Worm (Caenorhabditis elegans) whole organism, mixed stage, embryonic: ENCODE results near the gene K08D10.11.

ENCODE experiments used
- bed-3 ChIP-seq: fragments of 200-800 bp; sonication (Bioruptor generic); optimal IDR thresholded peaks from 3 replicates; lab custom pipeline; 2018; ENCODE audit warnings: mild to moderate bottlenecking, missing genetic modification characterization, moderate library complexity, missing compliant biosample characterization
- blmp-1 ChIP-seq: fragments of 150-350 bp; optimal IDR thresholded peaks from 2 replicates; lab custom pipeline; 2014; ENCODE audit warnings: missing biosample characterization, missing genetic modification characterization
- ceh-39 ChIP-seq: fragments of 150-350 bp; optimal IDR thresholded peaks from 2 replicates; lab custom pipeline; 2014; ENCODE audit warnings: missing biosample characterization, missing genetic modification characterization
- ceh-43 ChIP-seq: fragments of 200-800 bp; sonication (Bioruptor generic); optimal IDR thresholded peaks from 2 replicates; lab custom pipeline; 2018; ENCODE audit warnings: mild to moderate bottlenecking, missing genetic modification characterization, moderate library complexity, missing compliant biosample characterization
- ceh-83 ChIP-seq: fragments of 200-800 bp; sonication (Bioruptor generic); optimal IDR thresholded peaks from 2 replicates; lab custom pipeline; 2018; ENCODE audit warnings: mild to moderate bottlenecking, missing genetic modification characterization, missing compliant biosample characterization
- ces-1 ChIP-seq: fragments of 150-350 bp; optimal IDR thresholded peaks from 2 replicates; lab custom pipeline; 2014; ENCODE audit warnings: missing biosample characterization, missing genetic modification reagents, missing genetic modification characterization
- cnd-1 ChIP-seq: fragments of 200-800 bp; sonication (Bioruptor generic); optimal IDR thresholded peaks from 2 replicates; lab custom pipeline; 2018; ENCODE audit warnings: mild to moderate bottlenecking, missing genetic modification characterization, missing compliant biosample characterization
- drap-1 ChIP-seq: fragments of 200-800 bp; sonication (Bioruptor generic); optimal IDR thresholded peaks from 3 replicates; lab custom pipeline; 2018; ENCODE audit warnings: mild to moderate bottlenecking, missing genetic modification characterization, missing compliant biosample characterization
- elt-1 ChIP-seq: sonication (generic microtip); optimal IDR thresholded peaks from 2 replicates; lab custom pipeline; 2017; ENCODE audit warnings: missing genetic modification characterization, mild to moderate bottlenecking, missing compliant biosample characterization, antibody characterized with exemption, moderate library complexity, borderline replicate concordance; ENCODE audit not compliant: insufficient read depth
- elt-3 ChIP-seq: fragments of 150-350 bp; optimal IDR thresholded peaks from 2 replicates; lab custom pipeline; 2014; ENCODE audit warnings: missing biosample characterization, missing genetic modification characterization
- flh-1 ChIP-seq: fragments of 200-800 bp; sonication (Bioruptor generic); optimal IDR thresholded peaks from 2 replicates; lab custom pipeline; 2018; ENCODE audit warnings: mild to moderate bottlenecking, missing genetic modification characterization, moderate library complexity, missing compliant biosample characterization
- ham-2 ChIP-seq: fragments of 200-800 bp; sonication (Bioruptor generic); optimal IDR thresholded peaks from 2 replicates; lab custom pipeline; 2018; ENCODE audit warnings: mild to moderate bottlenecking, missing genetic modification characterization, missing compliant biosample characterization
- hlh-1 ChIP-seq: fragments of 150-350 bp; optimal IDR thresholded peaks from 2 replicates; lab custom pipeline; 2014; ENCODE audit warnings: missing biosample characterization, missing genetic modification reagents, missing genetic modification characterization
- lin-13 ChIP-seq: fragments of 150-350 bp; optimal IDR thresholded peaks from 2 replicates; lab custom pipeline; 2014; ENCODE audit warnings: missing biosample characterization, missing genetic modification characterization
- lin-32 ChIP-seq: fragments of 200-800 bp; sonication (Bioruptor generic); optimal IDR thresholded peaks from 2 replicates; lab custom pipeline; 2018; ENCODE audit warnings: mild to moderate bottlenecking, missing genetic modification characterization, missing compliant biosample characterization
- lsy-2 ChIP-seq: fragments of 150-350 bp; optimal IDR thresholded peaks from 2 replicates; lab custom pipeline; 2014; ENCODE audit warnings: missing biosample characterization, missing genetic modification characterization
- mab-5 ChIP-seq: fragments of 150-350 bp; optimal IDR thresholded peaks from 2 replicates; lab custom pipeline; 2014; ENCODE audit warnings: missing biosample characterization, missing genetic modification characterization
- mep-1 ChIP-seq: fragments of 150-350 bp; optimal IDR thresholded peaks from 2 replicates; lab custom pipeline; 2017; ENCODE audit warnings: missing biosample characterization, missing genetic modification reagents, missing genetic modification characterization, inconsistent platforms
- mls-2 ChIP-seq: sonication (generic microtip); optimal IDR thresholded peaks from 2 replicates; lab custom pipeline; 2016; ENCODE audit warnings: mild to moderate bottlenecking, missing genetic modification characterization, moderate library complexity, missing compliant biosample characterization
- nhr-12 ChIP-seq: fragments of 150-350 bp; optimal IDR thresholded peaks from 2 replicates; lab custom pipeline; 2014; ENCODE audit warnings: missing biosample characterization, missing genetic modification characterization
- nhr-2 ChIP-seq: fragments of 150-350 bp; optimal IDR thresholded peaks from 2 replicates; lab custom pipeline; 2014; ENCODE audit warnings: missing biosample characterization, missing genetic modification characterization
- nhr-237 ChIP-seq: fragments of 150-350 bp; optimal IDR thresholded peaks from 2 replicates; lab custom pipeline; 2014; ENCODE audit warnings: missing biosample characterization, missing genetic modification characterization
- nhr-28 ChIP-seq: fragments of 150-350 bp; optimal IDR thresholded peaks from 2 replicates; lab custom pipeline; 2014; ENCODE audit warnings: missing biosample characterization, missing genetic modification characterization
- pha-4 ChIP-seq: fragments of 150-350 bp; optimal IDR thresholded peaks from 2 replicates; lab custom pipeline; 2018; ENCODE audit warnings: missing biosample characterization, missing genetic modification reagents, missing genetic modification characterization
- sem-2 ChIP-seq: fragments of 200-800 bp; sonication (Bioruptor generic); optimal IDR thresholded peaks from 2 replicates; lab custom pipeline; 2018; ENCODE audit warnings: mild to moderate bottlenecking, missing genetic modification characterization, missing compliant biosample characterization
- snpc-4 ChIP-seq: fragments of 150-350 bp; optimal IDR thresholded peaks from 2 replicates; lab custom pipeline; 2014; ENCODE audit warnings: missing biosample characterization, missing genetic modification characterization
- sptf-1 ChIP-seq: sonication (generic microtip); optimal IDR thresholded peaks from 2 replicates; lab custom pipeline; 2017; ENCODE audit warnings: mild to moderate bottlenecking, missing genetic modification characterization, moderate library complexity, missing compliant biosample characterization
- tbx-8 ChIP-seq: fragments of 200-800 bp; sonication (Bioruptor generic); optimal IDR thresholded peaks from 2 replicates; lab custom pipeline; 2018; ENCODE audit warnings: mild to moderate bottlenecking, missing genetic modification characterization, moderate library complexity, missing compliant biosample characterization
- unc-120 ChIP-seq: sonication (generic microtip); optimal IDR thresholded peaks from 2 replicates; lab custom pipeline; 2017; ENCODE audit warnings: missing genetic modification characterization, missing compliant biosample characterization; ENCODE audit not compliant: poor library complexity, severe bottlenecking
- unc-39 ChIP-seq: fragments of 150-350 bp; optimal IDR thresholded peaks from 2 replicates; lab custom pipeline; 2014; ENCODE audit warnings: missing biosample characterization, missing genetic modification characterization
- zip-8 ChIP-seq: fragments of 150-350 bp; optimal IDR thresholded peaks from 2 replicates; lab custom pipeline; 2014; ENCODE audit warnings: missing biosample characterization, missing genetic modification characterization
- ztf-11 ChIP-seq: fragments of 150-350 bp; optimal IDR thresholded peaks from 2 replicates; lab custom pipeline; 2014; ENCODE audit warnings: missing biosample characterization, missing genetic modification characterization

The K08D10.11 gene

DNA sequence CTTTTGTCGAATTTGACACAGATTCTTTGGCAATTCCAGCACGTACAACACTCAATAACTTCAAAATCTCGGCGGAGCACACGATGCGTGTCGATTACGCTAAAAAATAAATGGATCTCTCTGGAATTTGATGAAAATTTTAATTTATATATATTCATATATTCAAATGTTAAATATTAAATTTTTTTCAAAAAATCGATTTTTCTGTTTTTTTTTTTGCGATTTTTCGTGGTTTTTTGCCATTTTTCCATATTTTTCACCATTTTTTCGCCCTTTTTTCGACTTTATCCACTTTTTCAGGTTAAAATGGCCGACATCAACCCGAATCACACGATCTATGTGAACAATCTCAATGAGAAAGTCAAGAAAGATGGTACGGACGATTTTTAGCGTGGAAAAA lies 12.2 kb downstream of the K08D10.11 start, which contains the start of gene rnp-3:
Gene rnp-3 (plus strand): TSS at position 301 of the 400 bp plus-strand sequence.
- no peak for TF ChIP-seq nhr-2 (tag; lab: Kevin White, UChicago)
- TF ChIP-seq blmp-1 (tag; lab: Kevin White, UChicago), result no peak
- no peak for TF ChIP-seq unc-120 (tag; lab: Kevin White, UChicago)
- no peak for TF ChIP-seq ham-2 (GFP tag; lab: Kevin White, UChicago)
- TF ChIP-seq elt-3, result no peak
- no peak for TF ChIP-seq bed-3 (GFP tag; lab: Kevin White, UChicago)
- TF ChIP-seq ceh-83 (GFP tag; lab: Kevin White, UChicago), result no peak
- no peak for TF ChIP-seq ceh-39 (tag; lab: Kevin White, UChicago)
- TF ChIP-seq mab-5 (tag; lab: Kevin White, UChicago), result no peak
- TF ChIP-seq elt-1 (tag; lab: Kevin White, UChicago), result no peak
- TF ChIP-seq ces-1 (GFP tag; lab: Kevin White, UChicago), result no peak
- no peak for TF ChIP-seq mls-2 (tag; lab: Kevin White, UChicago)
- TF ChIP-seq nhr-237 (tag; lab: Kevin White, UChicago), result no peak
- TF ChIP-seq drap-1 (GFP tag; lab: Kevin White, UChicago), result no peak
- TF ChIP-seq sem-2, result no peak
- no peak for TF ChIP-seq tbx-8
- no peak for TF ChIP-seq sptf-1
- no peak for TF ChIP-seq hlh-1 (tag; lab: Kevin White, UChicago)
- TF ChIP-seq lin-32 (GFP tag; lab: Kevin White, UChicago), result no peak
- TF ChIP-seq snpc-4 (tag; lab: Kevin White, UChicago), result no peak

DNA sequence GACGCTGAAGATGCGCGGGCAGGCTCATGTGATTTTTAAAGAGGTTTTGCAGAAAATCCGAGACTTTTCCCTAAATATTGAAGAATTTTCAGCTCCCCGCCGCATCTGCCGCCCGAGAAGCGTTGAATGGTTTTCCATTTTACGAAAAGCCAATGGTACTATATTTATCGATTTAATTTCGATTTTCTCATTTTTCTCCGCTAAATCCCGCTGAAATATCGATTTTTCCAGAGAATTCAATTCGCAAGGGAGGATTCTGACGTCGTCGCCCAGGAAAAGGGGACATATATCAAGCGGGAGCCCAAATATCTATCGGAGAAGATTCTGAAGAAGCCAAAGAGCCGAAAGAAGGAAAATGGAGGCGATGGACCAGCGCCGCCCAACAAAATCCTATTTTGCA lies 13.8 kb downstream of the K08D10.11 start:
- TF ChIP-seq ceh-39 (tag; lab: Kevin White, UChicago) (no peak), nhr-237 (tag; lab: Kevin White, UChicago) (no peak), ztf-11 (no peak), ham-2 (GFP tag; lab: Kevin White, UChicago) (no peak), elt-1 (tag; lab: Kevin White, UChicago) (no peak), sem-2 (no peak), mab-5 (tag; lab: Kevin White, UChicago) (no peak), flh-1 (GFP tag; lab: Kevin White, UChicago) (no peak), pha-4 (tag; lab: Kevin White, UChicago) (no peak), mep-1 (tag; lab: Kevin White, UChicago) (no peak), ces-1 (GFP tag; lab: Kevin White, UChicago) (no peak), bed-3 (GFP tag; lab: Kevin White, UChicago) (no peak), lin-13 (tag; lab: Kevin White, UChicago) (no peak), mls-2 (tag; lab: Kevin White, UChicago) (no peak), nhr-12 (no peak), lin-32 (GFP tag; lab: Kevin White, UChicago) (no peak), unc-39 (tag; lab: Kevin White, UChicago) (no peak), snpc-4 (tag; lab: Kevin White, UChicago) (no peak), hlh-1 (tag; lab: Kevin White, UChicago) (no peak), tbx-8 (no peak)

DNA sequence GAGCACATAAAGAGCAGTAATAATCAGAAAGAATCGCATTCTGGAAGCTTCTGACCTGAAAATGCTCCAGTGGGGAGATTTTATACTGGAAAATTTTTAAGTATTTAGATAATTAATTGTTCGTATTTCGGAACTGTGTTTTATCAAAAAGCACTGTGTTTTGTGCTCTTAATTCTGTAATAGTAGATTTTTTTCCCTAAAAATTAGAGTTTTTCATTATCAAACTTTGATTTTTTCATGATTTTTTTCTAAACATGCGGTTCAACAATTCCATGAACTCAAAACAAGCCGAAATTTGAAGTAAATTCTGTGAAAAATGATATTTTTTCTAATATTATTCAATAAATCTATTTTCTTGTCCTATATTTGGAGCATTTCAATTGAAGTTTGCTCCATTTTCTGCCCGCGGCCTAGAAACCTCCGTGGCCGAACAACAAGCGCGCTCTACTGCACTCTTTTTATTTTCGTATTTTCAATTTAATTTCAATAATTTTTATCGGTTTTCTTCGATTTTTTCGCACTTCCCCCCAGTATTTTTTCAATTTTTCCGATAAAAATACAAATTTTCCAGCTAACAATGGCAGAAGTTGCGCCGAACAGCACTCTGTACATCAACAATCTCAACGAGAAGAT lies 14.4 kb downstream of the K08D10.11 start, which contains the start of the genes K08D10.13 and rnp-2:
Gene K08D10.13 (minus strand): TSS at position 51 of the 633 bp plus-strand sequence.
Gene rnp-2 (plus strand): TSS at position 546 of the 633 bp plus-strand sequence.
- TF ChIP-seq bed-3 (GFP tag; lab: Kevin White, UChicago) (no peak), lin-13 (tag; lab: Kevin White, UChicago) (peak; percentile 4), lsy-2 (tag; lab: Kevin White, UChicago) (peak; percentile 60), mep-1 (tag; lab: Kevin White, UChicago) (peak; percentile 41)

DNA sequence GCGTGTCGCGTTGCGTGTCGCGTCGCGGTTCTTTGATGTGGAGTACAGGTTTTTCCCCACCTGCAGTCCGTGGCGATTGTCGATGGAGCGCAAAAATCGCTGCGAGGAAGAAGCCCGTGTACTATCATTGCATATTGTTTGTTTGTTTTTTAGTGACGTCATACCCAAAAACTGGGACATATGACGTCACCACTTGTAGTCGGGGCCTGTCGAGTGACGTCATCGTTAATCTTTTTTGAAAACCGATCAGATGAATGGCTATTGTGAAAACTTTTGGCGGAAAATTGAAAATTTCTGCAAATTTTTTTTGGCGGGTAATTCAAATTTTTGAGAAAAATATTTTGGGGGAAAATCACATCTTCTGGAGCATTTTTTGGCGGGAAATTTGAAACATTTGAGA lies 18.7 kb downstream of the K08D10.11 start:
- peak; percentile 100 for TF ChIP-seq zip-8 (tag; lab: Kevin White, UChicago)
- TF ChIP-seq nhr-28 (tag; lab: Kevin White, UChicago), result no peak
- TF ChIP-seq, all 35 proteins: peak for 1

DNA sequence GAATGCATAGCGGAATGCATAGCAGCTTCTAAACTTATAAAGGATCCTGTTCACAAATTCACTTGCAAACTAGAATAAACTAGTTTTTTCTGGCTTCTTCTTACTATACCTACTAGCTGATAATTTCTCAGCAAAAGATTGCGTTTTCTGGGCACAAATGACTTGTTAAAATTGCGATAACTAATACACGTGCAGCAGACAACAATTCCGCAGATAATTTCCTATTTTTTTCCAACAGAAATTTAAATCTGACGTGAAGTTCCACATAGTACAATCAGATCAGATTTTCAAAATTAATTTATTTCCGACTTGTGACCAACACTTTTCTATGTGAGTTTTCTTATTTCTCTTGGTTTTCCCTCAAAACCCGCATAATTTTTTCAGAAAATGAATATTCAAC lies 21.6 kb downstream of the K08D10.11 start, which contains the start of gene scrm-8:
Gene scrm-8 (plus strand): TSS at position 301 of the 400 bp plus-strand sequence.
- no peak for TF ChIP-seq lsy-2 (tag; lab: Kevin White, UChicago)
- no peak for TF ChIP-seq mep-1 (tag; lab: Kevin White, UChicago)
- TF ChIP-seq zip-8 (tag; lab: Kevin White, UChicago), result no peak
- TF ChIP-seq cnd-1 (tag; lab: Kevin White, UChicago), result no peak
- TF ChIP-seq ceh-39 (tag; lab: Kevin White, UChicago), result no peak
- TF ChIP-seq nhr-2 (tag; lab: Kevin White, UChicago), result no peak
- TF ChIP-seq ceh-43 (GFP tag; lab: Kevin White, UChicago), result no peak
- no peak for TF ChIP-seq elt-1 (tag; lab: Kevin White, UChicago)
- TF ChIP-seq ceh-83 (GFP tag; lab: Kevin White, UChicago), result no peak
- no peak for TF ChIP-seq hlh-1 (tag; lab: Kevin White, UChicago)
- no peak for TF ChIP-seq drap-1 (GFP tag; lab: Kevin White, UChicago)
- no peak for TF ChIP-seq unc-39 (tag; lab: Kevin White, UChicago)
- no peak for TF ChIP-seq ham-2 (GFP tag; lab: Kevin White, UChicago)
- TF ChIP-seq ztf-11, result no peak
